Fruit fly (Drosophila melanogaster) whole organism, embryonic: Measurements from ENCODE around the gene CG32280.

Source experiments
- Abd-B ChIP-seq: fragments of 200-800 bp; sonication (Bioruptor generic); optimal IDR thresholded peaks from 2 replicates; lab custom pipeline; 2018; ENCODE audit warnings: missing biosample characterization, mild to moderate bottlenecking, missing genetic modification characterization, moderate library complexity
- Adf1 ChIP-seq: fragments of 200-800 bp; sonication (Bioruptor generic); IDR thresholded peaks from 2 replicates; pipeline ENCODE4 v1.3.6; 2022; ENCODE audit warnings: missing biosample characterization, missing genetic modification characterization
- BtbVII ChIP-seq: fragments of 200-800 bp; sonication (Bioruptor generic); optimal IDR thresholded peaks from 3 replicates; lab custom pipeline; 2017; ENCODE audit warnings: missing biosample characterization, mild to moderate bottlenecking, missing genetic modification characterization
- CG10366 ChIP-seq: fragments of 200-800 bp; sonication (Bioruptor generic); IDR thresholded peaks from 2 replicates; pipeline ENCODE4 v1.3.6; 2022; ENCODE audit warnings: missing biosample characterization, missing genetic modification characterization
- CG10431 ChIP-seq: fragments of 200-800 bp; sonication (Bioruptor generic); optimal IDR thresholded peaks from 3 replicates; lab custom pipeline; 2018; ENCODE audit warnings: missing biosample characterization, mild to moderate bottlenecking, missing genetic modification characterization
- CG11093 ChIP-seq: fragments of 200-800 bp; sonication (Bioruptor generic); IDR thresholded peaks from 3 replicates; pipeline ENCODE4 v1.3.6; 2022; ENCODE audit warnings: missing biosample characterization, missing genetic modification characterization
- CG11695 ChIP-seq: fragments of 200-800 bp; sonication (Bioruptor generic); IDR thresholded peaks from 3 replicates; pipeline ENCODE4 v1.3.6; 2022; ENCODE audit warnings: missing biosample characterization, missing genetic modification characterization
- CG11723 ChIP-seq: fragments of 200-800 bp; sonication (Bioruptor generic); optimal IDR thresholded peaks from 2 replicates; lab custom pipeline; 2017; ENCODE audit warnings: missing biosample characterization, mild to moderate bottlenecking, missing genetic modification characterization
- CG12155 ChIP-seq: fragments of 200-800 bp; sonication (Bioruptor generic); optimal IDR thresholded peaks from 3 replicates; lab custom pipeline; 2016; ENCODE audit warnings: missing biosample characterization, missing genetic modification characterization
- CG12769 ChIP-seq: fragments of 200-800 bp; sonication (Bioruptor generic); optimal IDR thresholded peaks from 2 replicates; lab custom pipeline; 2019; ENCODE audit warnings: missing biosample characterization, mild to moderate bottlenecking, missing genetic modification characterization, moderate library complexity
- CG1832 ChIP-seq: fragments of 200-800 bp; sonication (Bioruptor generic); optimal IDR thresholded peaks from 2 replicates; lab custom pipeline; 2017; ENCODE audit warnings: missing biosample characterization, mild to moderate bottlenecking, missing genetic modification characterization, inconsistent platforms
- CG31441 ChIP-seq: fragments of 200-800 bp; sonication (Bioruptor generic); IDR thresholded peaks from 2 replicates; pipeline ENCODE4 v1.3.6; 2022; ENCODE audit warnings: missing biosample characterization, missing genetic modification characterization
- CG6272 ChIP-seq: fragments of 200-800 bp; sonication (Bioruptor generic); IDR thresholded peaks from 2 replicates; pipeline ENCODE4 v1.3.6; 2022; ENCODE audit warnings: missing biosample characterization, missing genetic modification characterization
- CG6683 ChIP-seq: fragments of 200-800 bp; sonication (Bioruptor generic); optimal IDR thresholded peaks from 2 replicates; lab custom pipeline; 2017; ENCODE audit warnings: missing biosample characterization, mild to moderate bottlenecking, missing genetic modification characterization, missing genetic modification reagents
- CG6854 ChIP-seq: fragments of 200-800 bp; sonication (Bioruptor generic); optimal IDR thresholded peaks from 3 replicates; lab custom pipeline; 2017; ENCODE audit warnings: missing biosample characterization, mild to moderate bottlenecking, missing genetic modification characterization
- CG7928 ChIP-seq: fragments of 200-800 bp; sonication (Bioruptor generic); optimal IDR thresholded peaks from 2 replicates; lab custom pipeline; 2017; ENCODE audit warnings: missing biosample characterization, mild to moderate bottlenecking, missing genetic modification characterization
- CG8924 ChIP-seq: fragments of 200-800 bp; optimal IDR thresholded peaks from 3 replicates; lab custom pipeline; 2019; ENCODE audit warnings: missing biosample characterization, mild to moderate bottlenecking, missing genetic modification characterization, moderate library complexity
- Dip2 ChIP-seq: fragments of 200-800 bp; sonication (Bioruptor generic); IDR thresholded peaks from 2 replicates; pipeline ENCODE4 v1.3.6; 2022; ENCODE audit warnings: missing biosample characterization, missing genetic modification characterization
- Dref ChIP-seq: fragments of 200-800 bp; sonication (Bioruptor generic); IDR thresholded peaks from 2 replicates; pipeline ENCODE4 v1.3.6; 2022; ENCODE audit warnings: missing biosample characterization, missing genetic modification characterization
- H15 ChIP-seq: fragments of 200-800 bp; sonication (Bioruptor generic); IDR thresholded peaks from 3 replicates; pipeline ENCODE4 v1.3.6; 2022; ENCODE audit warnings: missing biosample characterization, missing genetic modification characterization
- Hmr ChIP-seq: fragments of 200-800 bp; sonication (Bioruptor generic); optimal IDR thresholded peaks from 3 replicates; lab custom pipeline; 2017; ENCODE audit warnings: mild to moderate bottlenecking, missing biosample characterization, missing genetic modification reagents, missing genetic modification characterization
- Lim3 ChIP-seq: fragments of 200-800 bp; sonication (Bioruptor generic); IDR thresholded peaks from 2 replicates; pipeline ENCODE4 v1.3.6; 2022; ENCODE audit warnings: missing biosample characterization, missing genetic modification characterization
- Mes4 ChIP-seq: fragments of 200-800 bp; sonication (Bioruptor generic); optimal IDR thresholded peaks from 2 replicates; lab custom pipeline; 2016; ENCODE audit warnings: missing biosample characterization, missing genetic modification characterization
- NK7.1 ChIP-seq: fragments of 200-800 bp; sonication (Bioruptor generic); optimal IDR thresholded peaks from 3 replicates; lab custom pipeline; 2016; ENCODE audit warnings: missing biosample characterization, missing genetic modification characterization
- Opbp ChIP-seq: fragments of 200-800 bp; sonication (Bioruptor generic); IDR thresholded peaks from 3 replicates; pipeline ENCODE4 v1.3.6; 2022; ENCODE audit warnings: missing biosample characterization, missing genetic modification characterization; ENCODE audit not compliant: partially characterized antibody
- Poxn ChIP-seq: fragments of 200-800 bp; sonication (Bioruptor generic); IDR thresholded peaks from 2 replicates; pipeline ENCODE4 v1.3.6; 2022; ENCODE audit warnings: missing biosample characterization, missing genetic modification characterization
- Vsx1 ChIP-seq: fragments of 200-800 bp; sonication (Bioruptor generic); optimal IDR thresholded peaks from 2 replicates; lab custom pipeline; 2017; ENCODE audit warnings: missing biosample characterization, mild to moderate bottlenecking, missing genetic modification characterization, missing genetic modification reagents
- bbx ChIP-seq: fragments of 200-800 bp; sonication (Bioruptor generic); IDR thresholded peaks from 2 replicates; pipeline ENCODE4 v1.3.6; 2022; ENCODE audit warnings: missing biosample characterization, missing genetic modification characterization; ENCODE audit not compliant: partially characterized antibody
- cad ChIP-seq: fragments of >200 bp; optimal IDR thresholded peaks from 2 replicates; lab custom pipeline; 2017; ENCODE audit warnings: missing biosample characterization, missing genetic modification characterization
- chinmo ChIP-seq: fragments of 200-800 bp; sonication (Bioruptor generic); IDR thresholded peaks from 4 replicates; pipeline ENCODE4 v1.3.6; 2022; ENCODE audit warnings: missing biosample characterization, missing genetic modification characterization; ENCODE audit not compliant: partially characterized antibody
- chm ChIP-seq: fragments of 200-800 bp; sonication (Bioruptor generic); IDR thresholded peaks from 2 replicates; pipeline ENCODE4 v1.3.6; 2022; ENCODE audit warnings: missing biosample characterization, missing genetic modification characterization
- dpn ChIP-seq, 2 experiments: fragments of 200-800 bp; sonication (Bioruptor generic); optimal IDR thresholded peaks; 3 replicates each; lab custom pipeline; 2016; ENCODE audit warnings: missing biosample characterization in 2 of 2, missing genetic modification characterization in 2 of 2
- eve ChIP-seq, 2 experiments: fragments of >200 bp; optimal IDR thresholded peaks; 2 replicates each; lab custom pipeline; 2017; ENCODE audit warnings: missing biosample characterization in 2 of 2, missing genetic modification characterization in 2 of 2
- fd3F ChIP-seq: fragments of 200-800 bp; sonication (Bioruptor generic); optimal IDR thresholded peaks from 2 replicates; lab custom pipeline; 2018; ENCODE audit warnings: missing biosample characterization, mild to moderate bottlenecking, missing genetic modification characterization, moderate library complexity
- fu2 ChIP-seq: fragments of 200-800 bp; sonication (Bioruptor generic); optimal IDR thresholded peaks from 2 replicates; lab custom pipeline; 2016; ENCODE audit warnings: missing biosample characterization, missing genetic modification characterization
- gro ChIP-seq: fragments of 200-800 bp; sonication (Bioruptor generic); optimal IDR thresholded peaks from 2 replicates; lab custom pipeline; 2016; ENCODE audit warnings: missing biosample characterization, missing genetic modification characterization
- h ChIP-seq: fragments of >200 bp; optimal IDR thresholded peaks from 2 replicates; lab custom pipeline; 2017
- ken ChIP-seq: fragments of 200-800 bp; sonication (Bioruptor generic); IDR thresholded peaks from 3 replicates; pipeline ENCODE4 v1.3.6; 2022; ENCODE audit warnings: missing biosample characterization, missing genetic modification characterization
- lilli ChIP-seq: fragments of 200-800 bp; sonication (Bioruptor generic); optimal IDR thresholded peaks from 3 replicates; lab custom pipeline; 2016; ENCODE audit warnings: missing biosample characterization, missing genetic modification characterization
- mld ChIP-seq: fragments of 200-800 bp; sonication (Bioruptor generic); IDR thresholded peaks from 3 replicates; pipeline ENCODE4 v1.3.6; 2022; ENCODE audit warnings: missing biosample characterization, missing genetic modification characterization; ENCODE audit not compliant: partially characterized antibody
- nerfin-1 ChIP-seq: fragments of 200-800 bp; sonication (Bioruptor generic); optimal IDR thresholded peaks from 3 replicates; lab custom pipeline; 2019; ENCODE audit warnings: missing biosample characterization, mild to moderate bottlenecking, missing genetic modification characterization, moderate library complexity
- pan ChIP-seq, 4 experiments: fragments of >200 bp in 3 of 4; fragments of 200-800 bp in 1 of 4; sonication (Bioruptor generic) in 1 of 4; optimal IDR thresholded peaks in 3 of 4; IDR thresholded peaks in 1 of 4; 2 replicates each; pipeline versions ENCODE4 v1.3.6 to Lab custom; 2017 to 2022; ENCODE audit warnings: missing biosample characterization in 2 of 4, missing genetic modification characterization in 2 of 4, mixed read lengths in 1 of 4
- peb ChIP-seq: fragments of 200-800 bp; sonication (Bioruptor generic); IDR thresholded peaks from 2 replicates; pipeline ENCODE4 v1.3.6; 2022; ENCODE audit warnings: missing biosample characterization, missing genetic modification characterization
- pnt ChIP-seq: fragments of 200-800 bp; sonication (Bioruptor generic); optimal IDR thresholded peaks from 3 replicates; lab custom pipeline; 2016; ENCODE audit warnings: missing biosample characterization, missing genetic modification characterization
- sc ChIP-seq, 3 experiments: fragments of >200 bp in 2 of 3; fragments of 200-800 bp in 1 of 3; sonication (Bioruptor generic) in 1 of 3; optimal IDR thresholded peaks; 2 replicates in 2 of 3; 3 replicates in 1 of 3; lab custom pipeline; 2017; ENCODE audit warnings: mild to moderate bottlenecking in 1 of 3, missing biosample characterization in 1 of 3, missing genetic modification characterization in 1 of 3, missing genetic modification reagents in 1 of 3
- scrt ChIP-seq: fragments of 200-800 bp; sonication (Bioruptor generic); optimal IDR thresholded peaks from 2 replicates; lab custom pipeline; 2018; ENCODE audit warnings: missing biosample characterization, mild to moderate bottlenecking, missing genetic modification characterization, moderate library complexity
- trem ChIP-seq: fragments of 200-800 bp; optimal IDR thresholded peaks from 3 replicates; lab custom pipeline; 2019; ENCODE audit warnings: missing biosample characterization, mild to moderate bottlenecking, missing genetic modification characterization, moderate library complexity
- trh ChIP-seq: fragments of 200-800 bp; sonication (Bioruptor generic); optimal IDR thresholded peaks from 2 replicates; lab custom pipeline; 2016; ENCODE audit warnings: missing biosample characterization, missing genetic modification characterization
- zf30C ChIP-seq: fragments of 200-800 bp; sonication (Bioruptor generic); optimal IDR thresholded peaks from 3 replicates; lab custom pipeline; 2018; ENCODE audit warnings: missing biosample characterization, mild to moderate bottlenecking, missing genetic modification characterization

Gene CG32280

dm6 chr3L:3149060-3149872, 15.7 kb upstream of the CG32280 start (continued):
- TF ChIP-seq CG31441 (no peak), CG11093 (GFP tag; lab: Robert Waterston, UW) (no peak), pan (optimal IDR thresholded peaks at IDR 0.05; lab: Kevin White, UChicago) (no peak), pan (GFP tag; optimal IDR thresholded peaks at IDR 0.05 in 1 of 2, IDR thresholded peaks at IDR 0.05 in 1 of 2) (no peak), fd3F (GFP tag; lab: Kevin White, UChicago) (no peak), BtbVII (peak; percentile 99), ken (GFP tag; lab: Robert Waterston, UW) (no peak), mld (GFP tag; lab: Robert Waterston, UW) (no peak), CG6272 (GFP tag; lab: Robert Waterston, UW) (no peak), eve (GFP tag; optimal IDR thresholded peaks at IDR 0.05; lab: Kevin White, UChicago) (no peak), Poxn (GFP tag; lab: Robert Waterston, UW) (no peak), lilli (no peak), Adf1 (GFP tag; lab: Robert Waterston, UW) (peak; percentile 84), fu2 (GFP tag; lab: Kevin White, UChicago) (no peak), Hmr (GFP tag; lab: Kevin White, UChicago) (no peak), CG12155 (GFP tag; lab: Kevin White, UChicago) (no peak), scrt (GFP tag; lab: Kevin White, UChicago) (no peak), CG10431 (GFP tag; lab: Kevin White, UChicago) (no peak), Dip2 (GFP tag; lab: Robert Waterston, UW) (no peak), pnt (GFP tag; lab: Kevin White, UChicago) (no peak), Vsx1 (GFP tag; lab: Kevin White, UChicago) (no peak), nerfin-1 (tag; lab: Kevin White, UChicago) (no peak), sc (optimal IDR thresholded peaks at IDR 0.05; lab: Kevin White, UChicago) (no peak), sc (GFP tag; optimal IDR thresholded peaks at IDR 0.05; lab: Kevin White, UChicago) (no peak), CG12769 (tag; lab: Kevin White, UChicago) (no peak), dpn (GFP tag; optimal IDR thresholded peaks at IDR 0.05; lab: Kevin White, UChicago) (no peak), CG10366 (GFP tag; lab: Robert Waterston, UW) (no peak), zf30C (GFP tag; lab: Kevin White, UChicago) (no peak), CG11695 (GFP tag; lab: Robert Waterston, UW) (no peak), CG8924 (tag; lab: Kevin White, UChicago) (peak; percentile 16), Abd-B (GFP tag; lab: Kevin White, UChicago) (no peak), chm (no peak), chinmo (GFP tag; lab: Robert Waterston, UW) (peak; percentile 69; the same call in 2 of the 4 replicates), bbx (GFP tag; lab: Robert Waterston, UW) (peak; percentile 24; the same call in 1 of the 2 replicates), H15 (GFP tag; lab: Robert Waterston, UW) (no peak), Dref (GFP tag; lab: Robert Waterston, UW) (peak; percentile 46), CG11723 (GFP tag; lab: Kevin White, UChicago) (no peak), h (lab: Kevin White, UChicago) (no peak), trem (tag; lab: Kevin White, UChicago) (no peak), gro (peak; percentile 44), peb (GFP tag; lab: Robert Waterston, UW) (no peak), cad (no peak), Opbp (GFP tag; lab: Robert Waterston, UW) (no peak), Lim3 (GFP tag; lab: Robert Waterston, UW) (no peak), CG1832 (GFP tag; lab: Kevin White, UChicago) (peak; percentile 82), NK7.1 (no peak), CG6683 (GFP tag; lab: Kevin White, UChicago) (no peak), CG6854 (GFP tag; lab: Kevin White, UChicago) (peak; percentile 45), trh (no peak), CG7928 (GFP tag; lab: Kevin White, UChicago) (no peak), Mes4 (GFP tag; lab: Kevin White, UChicago) (no peak)
